Worm (Caenorhabditis elegans) whole organism, L4/young adult: ENCODE results near the gene bris-1.

Experiments
- W03F9.2 ChIP-seq: fragments of 150-350 bp; optimal IDR thresholded peaks from 2 replicates; lab custom pipeline; 2014; ENCODE audit warnings: missing biosample characterization, missing genetic modification characterization
- dao-5 ChIP-seq: sonication (generic microtip); optimal IDR thresholded peaks from 2 replicates; lab custom pipeline; 2016; ENCODE audit warnings: missing genotype, missing genetic modification characterization, moderate library complexity, missing compliant biosample characterization
- him-1 ChIP-seq: sonication (generic microtip); optimal IDR thresholded peaks from 2 replicates; lab custom pipeline; 2016; ENCODE audit warnings: missing genotype, missing genetic modification reagents, missing genetic modification characterization, missing compliant biosample characterization

- TF ChIP-seq him-1 = no peak
- no peak for TF ChIP-seq dao-5 (tag; lab: Kevin White, UChicago)
- no peak for TF ChIP-seq W03F9.2 (tag; lab: Kevin White, UChicago)
These were observed 13.9 kb downstream of the bris-1 start, which contains the start of gene fbxc-47 for ce11 chrIV:3805219-3805618.
